Fruit fly (Drosophila melanogaster) whole organism, embryonic: ENCODE measurements around the gene Bgb.
A peak's percentile ranks its signal among the peaks of the same experiment; 100 is the strongest.

Experiments used
- CG1024 ChIP-seq: fragments of 200-800 bp; sonication (Bioruptor generic); IDR thresholded peaks from 2 replicates; pipeline ENCODE4 v1.3.6; 2022; ENCODE audit warnings: missing biosample characterization, missing genetic modification characterization
- CG10321 ChIP-seq: fragments of 200-800 bp; sonication (Bioruptor generic); IDR thresholded peaks from 2 replicates; pipeline ENCODE4 v1.3.6; 2022; ENCODE audit warnings: missing biosample characterization, missing genetic modification characterization
- CG10654 ChIP-seq: fragments of 200-800 bp; sonication (Bioruptor generic); optimal IDR thresholded peaks from 2 replicates; lab custom pipeline; 2016; ENCODE audit warnings: missing biosample characterization, missing genetic modification characterization
- CG12155 ChIP-seq: fragments of 200-800 bp; sonication (Bioruptor generic); optimal IDR thresholded peaks from 3 replicates; lab custom pipeline; 2016; ENCODE audit warnings: missing biosample characterization, missing genetic modification characterization
- CG12942 ChIP-seq: fragments of 200-800 bp; sonication (Bioruptor generic); optimal IDR thresholded peaks from 3 replicates; lab custom pipeline; 2016; ENCODE audit warnings: missing biosample characterization, missing genetic modification characterization
- CG14667 ChIP-seq: fragments of 200-800 bp; sonication (Bioruptor generic); IDR thresholded peaks from 2 replicates; pipeline ENCODE4 v1.3.6; 2022; ENCODE audit warnings: missing biosample characterization, missing genetic modification characterization
- CG16779 ChIP-seq: fragments of 200-800 bp; sonication (Bioruptor generic); IDR thresholded peaks from 2 replicates; pipeline ENCODE4 v1.3.6; 2022; ENCODE audit warnings: missing biosample characterization, missing genetic modification characterization
- CG17568 ChIP-seq: fragments of 200-800 bp; sonication (Bioruptor generic); optimal IDR thresholded peaks from 2 replicates; lab custom pipeline; 2018; ENCODE audit warnings: missing biosample characterization, mild to moderate bottlenecking, missing genetic modification characterization, moderate library complexity
- CG18764 ChIP-seq: fragments of 200-800 bp; sonication (Bioruptor generic); optimal IDR thresholded peaks from 3 replicates; lab custom pipeline; 2016; ENCODE audit warnings: missing biosample characterization, missing genetic modification characterization
- CG2120 ChIP-seq: fragments of 200-800 bp; sonication (Bioruptor generic); optimal IDR thresholded peaks from 3 replicates; lab custom pipeline; 2016; ENCODE audit warnings: missing biosample characterization, missing genetic modification characterization
- CG2129 ChIP-seq: fragments of 200-800 bp; sonication (Bioruptor generic); IDR thresholded peaks from 2 replicates; pipeline ENCODE4 v1.3.6; 2022; ENCODE audit warnings: missing biosample characterization, missing genetic modification characterization; ENCODE audit not compliant: partially characterized antibody
- CG2889 ChIP-seq: fragments of 200-800 bp; sonication (Bioruptor generic); IDR thresholded peaks from 3 replicates; pipeline ENCODE4 v1.3.6; 2022; ENCODE audit warnings: missing biosample characterization, missing genetic modification characterization
- CG31388 ChIP-seq: fragments of 200-800 bp; sonication (Bioruptor generic); optimal IDR thresholded peaks from 2 replicates; lab custom pipeline; 2016; ENCODE audit warnings: missing biosample characterization, missing genetic modification characterization
- CG32772 ChIP-seq: fragments of 200-800 bp; sonication (Bioruptor generic); IDR thresholded peaks from 2 replicates; pipeline ENCODE4 v1.3.6; 2022; ENCODE audit warnings: missing biosample characterization, missing genetic modification characterization
- CG34376 ChIP-seq: fragments of 200-800 bp; sonication (Bioruptor generic); optimal IDR thresholded peaks from 2 replicates; lab custom pipeline; 2018; ENCODE audit warnings: missing biosample characterization, mild to moderate bottlenecking, missing genetic modification characterization
- CG34422 ChIP-seq: fragments of 200-800 bp; sonication (Bioruptor generic); IDR thresholded peaks from 3 replicates; pipeline ENCODE4 v1.3.6; 2022; ENCODE audit warnings: missing biosample characterization, missing genetic modification characterization
- CG3995 ChIP-seq: fragments of 200-800 bp; sonication (Bioruptor generic); optimal IDR thresholded peaks from 3 replicates; lab custom pipeline; 2016; ENCODE audit warnings: missing biosample characterization, missing genetic modification characterization
- CG6813 ChIP-seq: fragments of 200-800 bp; sonication (Bioruptor generic); optimal IDR thresholded peaks from 2 replicates; lab custom pipeline; 2017; ENCODE audit warnings: missing biosample characterization, missing genetic modification characterization, mild to moderate bottlenecking, moderate library complexity, missing genetic modification reagents
- CG9817 ChIP-seq: fragments of 200-800 bp; sonication (Bioruptor generic); optimal IDR thresholded peaks from 2 replicates; lab custom pipeline; 2018; ENCODE audit warnings: missing biosample characterization, mild to moderate bottlenecking, missing genetic modification characterization, moderate library complexity
- Dbx ChIP-seq: fragments of 200-800 bp; sonication (Bioruptor generic); IDR thresholded peaks from 3 replicates; pipeline ENCODE4 v1.3.6; 2022; ENCODE audit warnings: missing biosample characterization, missing genetic modification characterization
- Deaf1 ChIP-seq: fragments of 200-800 bp; optimal IDR thresholded peaks from 3 replicates; lab custom pipeline; 2019; ENCODE audit warnings: missing biosample characterization, mild to moderate bottlenecking, missing genetic modification characterization, moderate library complexity
- Elba2 ChIP-seq: fragments of 200-800 bp; sonication (Bioruptor generic); optimal IDR thresholded peaks from 3 replicates; lab custom pipeline; 2016; ENCODE audit warnings: missing biosample characterization, missing genetic modification characterization
- Fer1 ChIP-seq: fragments of 200-800 bp; sonication (Bioruptor generic); optimal IDR thresholded peaks from 2 replicates; lab custom pipeline; 2017; ENCODE audit warnings: missing biosample characterization, mild to moderate bottlenecking, missing genetic modification characterization
- Hr39 ChIP-seq: fragments of >200 bp; optimal IDR thresholded peaks from 2 replicates; lab custom pipeline; 2017
- Jarid2 ChIP-seq: fragments of 200-800 bp; sonication (Bioruptor generic); optimal IDR thresholded peaks from 3 replicates; lab custom pipeline; 2017; ENCODE audit warnings: mild to moderate bottlenecking, missing biosample characterization, missing genetic modification reagents, missing genetic modification characterization
- Lpt ChIP-seq: fragments of >200 bp; optimal IDR thresholded peaks from 2 replicates; lab custom pipeline; 2018; ENCODE audit warnings: missing biosample characterization, missing genetic modification characterization
- Neu2 ChIP-seq: fragments of 200-800 bp; sonication (Bioruptor generic); optimal IDR thresholded peaks from 3 replicates; lab custom pipeline; 2016; ENCODE audit warnings: missing biosample characterization, missing genetic modification characterization, borderline replicate concordance
- Nf-YC ChIP-seq: fragments of 200-800 bp; optimal IDR thresholded peaks from 3 replicates; lab custom pipeline; 2019; ENCODE audit warnings: missing biosample characterization, mild to moderate bottlenecking, missing genetic modification characterization, moderate library complexity
- Optix ChIP-seq: fragments of 200-800 bp; sonication (Bioruptor generic); IDR thresholded peaks from 3 replicates; pipeline ENCODE4 v1.3.6; 2022; ENCODE audit warnings: missing biosample characterization, missing genetic modification characterization
- Trl ChIP-seq, 3 experiments: fragments of >200 bp in 2 of 3; fragments of 200-800 bp in 1 of 3; sonication (Bioruptor generic) in 1 of 3; optimal IDR thresholded peaks; 2 replicates in 1 of 3; 3 replicates in 2 of 3; lab custom pipeline; 2016 to 2017; ENCODE audit warnings: missing biosample characterization in 1 of 3, missing genetic modification characterization in 1 of 3
- amos ChIP-seq: fragments of 200-800 bp; sonication (Bioruptor generic); IDR thresholded peaks from 2 replicates; pipeline ENCODE4 v1.3.6; 2022; ENCODE audit warnings: missing biosample characterization, missing genetic modification characterization; ENCODE audit not compliant: partially characterized antibody
- ash1 ChIP-seq: fragments of 200-800 bp; sonication (Bioruptor generic); optimal IDR thresholded peaks from 2 replicates; lab custom pipeline; 2018; ENCODE audit warnings: missing biosample characterization, mild to moderate bottlenecking, missing genetic modification characterization
- bigmax ChIP-seq: fragments of 200-800 bp; sonication (Bioruptor generic); optimal IDR thresholded peaks from 2 replicates; lab custom pipeline; 2018; ENCODE audit warnings: missing biosample characterization, mild to moderate bottlenecking, missing genetic modification characterization
- bowl ChIP-seq: fragments of 200-800 bp; sonication (Bioruptor generic); IDR thresholded peaks from 2 replicates; pipeline ENCODE4 v1.3.6; 2022; ENCODE audit warnings: missing biosample characterization, missing genetic modification characterization
- chinmo ChIP-seq: fragments of 200-800 bp; sonication (Bioruptor generic); IDR thresholded peaks from 4 replicates; pipeline ENCODE4 v1.3.6; 2022; ENCODE audit warnings: missing biosample characterization, missing genetic modification characterization; ENCODE audit not compliant: partially characterized antibody
- ci ChIP-seq: fragments of 200-800 bp; sonication (Bioruptor generic); IDR thresholded peaks from 3 replicates; pipeline ENCODE4 v1.3.6; 2022; ENCODE audit warnings: missing biosample characterization, missing genetic modification characterization
- crc ChIP-seq: fragments of 200-800 bp; sonication (Bioruptor generic); optimal IDR thresholded peaks from 2 replicates; lab custom pipeline; 2016; ENCODE audit warnings: missing biosample characterization, missing genetic modification characterization
- dati ChIP-seq: fragments of 200-800 bp; sonication (Bioruptor generic); IDR thresholded peaks from 2 replicates; pipeline ENCODE4 v1.3.6; 2022; ENCODE audit warnings: missing biosample characterization, missing genetic modification characterization
- dm ChIP-seq: fragments of 200-800 bp; sonication (Bioruptor generic); optimal IDR thresholded peaks from 3 replicates; lab custom pipeline; 2016; ENCODE audit warnings: missing biosample characterization, missing genetic modification characterization
- ems ChIP-seq: fragments of 200-800 bp; sonication (Bioruptor generic); optimal IDR thresholded peaks from 3 replicates; lab custom pipeline; 2016; ENCODE audit warnings: missing biosample characterization, missing genetic modification characterization
- insv ChIP-seq, 2 experiments: fragments of 200-800 bp; sonication (Bioruptor generic); optimal IDR thresholded peaks; 3 replicates each; lab custom pipeline; 2016 to 2018; ENCODE audit warnings: missing biosample characterization in 2 of 2, missing genetic modification characterization in 2 of 2
- pzg ChIP-seq: fragments of 200-800 bp; sonication (Bioruptor generic); optimal IDR thresholded peaks from 3 replicates; lab custom pipeline; 2018; ENCODE audit warnings: missing biosample characterization, mild to moderate bottlenecking, missing genetic modification characterization, moderate library complexity
- sens ChIP-seq: fragments of 200-800 bp; sonication (Bioruptor generic); peaks from one replicate; lab custom pipeline; 2016; ENCODE audit warnings: missing biosample characterization, missing genetic modification characterization
- tll ChIP-seq, 2 experiments: fragments of 200-800 bp in 1 of 2; fragments of >200 bp in 1 of 2; sonication (Bioruptor generic) in 1 of 2; optimal IDR thresholded peaks; 2 replicates each; lab custom pipeline; 2017 to 2019; ENCODE audit warnings: missing biosample characterization in 2 of 2, missing genetic modification characterization in 2 of 2, mild to moderate bottlenecking in 1 of 2, moderate library complexity in 1 of 2
- trh ChIP-seq: fragments of 200-800 bp; sonication (Bioruptor generic); optimal IDR thresholded peaks from 2 replicates; lab custom pipeline; 2016; ENCODE audit warnings: missing biosample characterization, missing genetic modification characterization
- ttk ChIP-seq: fragments of 200-800 bp; sonication (Bioruptor generic); IDR thresholded peaks from 2 replicates; pipeline ENCODE4 v2.1.2; 2022; ENCODE audit warnings: missing biosample characterization, missing genetic modification characterization
- unpg ChIP-seq: fragments of 200-800 bp; sonication (Bioruptor generic); optimal IDR thresholded peaks from 3 replicates; lab custom pipeline; 2018; ENCODE audit warnings: missing biosample characterization, mild to moderate bottlenecking, missing genetic modification characterization, moderate library complexity
- vnd ChIP-seq: fragments of 200-800 bp; sonication (Bioruptor generic); IDR thresholded peaks from 3 replicates; pipeline ENCODE4 v1.3.6; 2022; ENCODE audit warnings: missing biosample characterization, missing genetic modification characterization; ENCODE audit not compliant: partially characterized antibody
- yki ChIP-seq: fragments of >200 bp; optimal IDR thresholded peaks from 3 replicates; lab custom pipeline; 2018
- z ChIP-seq: fragments of 200-800 bp; sonication (Bioruptor generic); IDR thresholded peaks from 3 replicates; pipeline ENCODE4 v1.3.6; 2022; ENCODE audit warnings: missing biosample characterization, missing genetic modification characterization

Gene Bgb

DNA sequence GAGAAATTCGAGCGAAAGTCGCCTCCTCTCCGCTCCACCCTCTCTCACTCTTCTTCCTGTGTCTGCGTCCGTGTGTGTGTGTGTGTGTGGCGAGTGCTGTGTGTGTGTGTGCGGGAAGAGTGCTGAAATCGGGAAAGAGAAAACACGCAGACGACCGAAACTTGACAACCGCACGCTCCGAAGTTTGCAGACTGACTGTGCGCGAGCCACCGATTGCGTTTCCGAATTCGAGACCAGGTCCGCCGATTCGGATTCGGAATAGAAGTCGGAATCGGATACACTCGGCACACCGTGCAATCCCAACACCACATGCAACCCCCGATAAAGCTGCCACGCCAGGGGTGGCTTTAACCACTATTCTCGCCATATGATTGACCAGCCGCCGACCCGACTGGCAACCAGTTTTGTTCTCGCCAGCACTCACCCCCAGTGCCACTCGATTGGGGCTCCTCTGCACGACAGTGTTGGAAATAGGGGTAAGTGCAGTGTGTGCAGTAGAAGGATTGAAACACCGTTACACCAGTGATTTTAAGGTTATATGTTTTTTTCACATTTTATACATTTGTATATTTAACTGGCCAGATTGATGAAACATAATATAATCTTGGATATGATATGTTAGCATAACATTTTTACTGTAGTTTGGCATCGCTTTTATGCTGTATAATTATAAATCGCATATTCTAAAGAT is 11.2 kb upstream of the Bgb start, which contains the start of gene CG13928 (continued):
- TF ChIP-seq trh (GFP tag; lab: Kevin White, UChicago) (no peak), dati (GFP tag; lab: Robert Waterston, UW) (no peak), CG10654 (GFP tag; lab: Kevin White, UChicago) (no peak), CG18764 (GFP tag; lab: Kevin White, UChicago) (peak; percentile 97), Dbx (GFP tag; lab: Robert Waterston, UW) (peak; percentile 42; the same call in 1 of the 3 replicates), CG12155 (GFP tag; lab: Kevin White, UChicago) (peak; percentile 14), Elba2 (GFP tag; lab: Kevin White, UChicago) (no peak), CG9817 (tag; lab: Kevin White, UChicago) (no peak), Deaf1 (peak; percentile 94), tll (GFP tag; optimal IDR thresholded peaks at IDR 0.05; lab: Kevin White, UChicago) (no peak), CG14667 (GFP tag; lab: Robert Waterston, UW) (no peak), vnd (0 out of 3 replicates have a peak, but pooled peaks have one; percentile 12), CG2120 (GFP tag; lab: Kevin White, UChicago) (peak; percentile 10), bowl (no peak), chinmo (GFP tag; lab: Robert Waterston, UW) (peak; percentile 73; the same call in 1 of the 4 replicates), CG34376 (GFP tag; lab: Kevin White, UChicago) (peak; percentile 16), CG6813 (GFP tag; lab: Kevin White, UChicago) (no peak), CG2129 (GFP tag; lab: Robert Waterston, UW) (no peak), bigmax (peak; percentile 81), ttk (GFP tag; lab: Robert Waterston, UW) (0 out of 2 replicates have a peak, but pooled peaks have one; percentile 17), Lpt (no peak), CG3995 (GFP tag; lab: Kevin White, UChicago) (peak; percentile 60), ems (GFP tag; lab: Kevin White, UChicago) (no peak), unpg (GFP tag; lab: Kevin White, UChicago) (no peak), pzg (GFP tag; lab: Kevin White, UChicago) (peak; percentile 21), dm (GFP tag; lab: Kevin White, UChicago) (no peak), insv (GFP tag; optimal IDR thresholded peaks at IDR 0.05; lab: Kevin White, UChicago) (no peak), z (peak; percentile 60; the same call in 1 of the 3 replicates), Fer1 (GFP tag; lab: Kevin White, UChicago) (peak; percentile 40), Neu2 (GFP tag; lab: Kevin White, UChicago) (no peak), CG2889 (GFP tag; lab: Robert Waterston, UW) (no peak), CG17568 (no peak), CG32772 (GFP tag; lab: Robert Waterston, UW) (no peak), sens (peak; percentile 58), Optix (GFP tag; lab: Robert Waterston, UW) (no peak), CG34422 (GFP tag; lab: Robert Waterston, UW) (no peak), Nf-YC (tag; lab: Kevin White, UChicago) (peak; percentile 22), ash1 (GFP tag; lab: Kevin White, UChicago) (no peak), Hr39 (lab: Kevin White, UChicago) (no peak), crc (GFP tag; lab: Kevin White, UChicago) (no peak), yki (no peak), CG10321 (no peak), CG12942 (no peak), Trl (optimal IDR thresholded peaks at IDR 0.05; lab: Kevin White, UChicago) (peak; percentile 24 to 53), Trl (GFP tag; optimal IDR thresholded peaks at IDR 0.05; lab: Kevin White, UChicago) (no peak), CG16779 (GFP tag; lab: Robert Waterston, UW) (peak; percentile 87), CG1024 (0 out of 2 replicates have a peak, but pooled peaks have one; percentile 20), amos (GFP tag; lab: Robert Waterston, UW) (no peak), CG31388 (GFP tag; lab: Kevin White, UChicago) (no peak), Jarid2 (GFP tag; lab: Kevin White, UChicago) (peak; percentile 66), ci (no peak)
